Worm (Caenorhabditis elegans) whole organism, late embryonic: Measurements from ENCODE around the gene cyc-2.1.
"Not testable (repeated sequence)": the region's sequence is repeated elsewhere in the genome, so short reads cannot be mapped to it uniquely, and the experiment has no call there.

ENCODE experiments used
- C08G9.2 ChIP-seq: sonication (generic microtip); optimal IDR thresholded peaks from 2 replicates; lab custom pipeline; 2016; ENCODE audit warnings: mild to moderate bottlenecking, missing genetic modification characterization, moderate library complexity, missing compliant biosample characterization
- ama-1 ChIP-seq: fragments of 150-350 bp; optimal IDR thresholded peaks from 2 replicates; lab custom pipeline; 2014
- ceh-22 ChIP-seq: sonication (generic microtip); optimal IDR thresholded peaks from 2 replicates; lab custom pipeline; 2017; ENCODE audit warnings: missing biosample characterization, missing genetic modification characterization
- ceh-24 ChIP-seq: sonication (generic microtip); optimal IDR thresholded peaks from 2 replicates; lab custom pipeline; 2016; ENCODE audit warnings: mild to moderate bottlenecking, missing genetic modification characterization, missing compliant biosample characterization
- hlh-30 ChIP-seq: sonication (generic microtip); optimal IDR thresholded peaks from 2 replicates; lab custom pipeline; 2017; ENCODE audit warnings: antibody characterized with exemption, missing genetic modification characterization, missing compliant biosample characterization; ENCODE audit not compliant: insufficient read depth
- lin-11 ChIP-seq: fragments of 200-800 bp; sonication (Bioruptor generic); optimal IDR thresholded peaks from 2 replicates; lab custom pipeline; 2018; ENCODE audit warnings: mild to moderate bottlenecking, missing genetic modification characterization, missing compliant biosample characterization
- nhr-11 ChIP-seq: fragments of 150-350 bp; optimal IDR thresholded peaks from 2 replicates; lab custom pipeline; 2014; ENCODE audit warnings: missing biosample characterization, missing genetic modification characterization
- ttx-3 ChIP-seq: sonication (generic microtip); optimal IDR thresholded peaks from 2 replicates; lab custom pipeline; 2016; ENCODE audit warnings: missing genetic modification reagents, missing genetic modification characterization, missing compliant biosample characterization
- zip-5 ChIP-seq: sonication (generic microtip); optimal IDR thresholded peaks from 2 replicates; lab custom pipeline; 2016; ENCODE audit warnings: missing genetic modification characterization, missing compliant biosample characterization

ce11 chrIV:4727935-4728334 is 20.9 kb downstream of the cyc-2.1 start:
- TF ChIP-seq nhr-11 (tag; lab: Kevin White, UChicago); ceh-24; lin-11; ceh-22; ttx-3; zip-5 (tag; lab: Kevin White, UChicago); ama-1 (lab: Kevin White, UChicago); hlh-30 (tag; lab: Kevin White, UChicago): not testable (repeated sequence)
- peak; percentile 55 for TF ChIP-seq C08G9.2
